Worm (Caenorhabditis elegans): ENCODE measurements around the gene T09B9.1.

DNA sequence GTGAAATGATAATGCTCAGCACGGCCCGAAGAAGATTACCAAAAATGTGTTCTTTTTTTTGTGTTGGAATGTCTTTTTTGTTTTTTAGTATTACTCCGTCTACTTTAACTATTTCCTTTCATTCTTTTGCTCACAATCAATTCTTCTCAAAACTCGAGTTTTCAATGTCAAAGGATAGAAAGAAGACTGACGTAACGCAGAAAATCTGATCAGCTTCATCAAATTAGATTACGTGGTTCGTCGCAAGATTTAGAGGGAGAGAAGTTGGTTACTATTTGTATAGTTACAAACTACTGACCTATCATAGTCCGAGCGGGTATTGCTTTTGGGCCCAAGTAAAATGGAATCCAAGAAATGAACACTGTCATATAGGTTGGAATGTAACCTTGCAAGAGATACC lies 46.5 kb downstream of the T09B9.1 start:
- TF ChIP-seq T07F8.4 (tag; optimal IDR thresholded peaks at IDR 0.05), result no peak
- no peak for TF ChIP-seq ama-1 (optimal IDR thresholded peaks at IDR 0.05)
- TF ChIP-seq ama-1 (GFP tag; optimal IDR thresholded peaks at IDR 0.05), result no peak
- no peak for TF ChIP-seq hrde-1 (tag; optimal IDR thresholded peaks at IDR 0.05; ENCODE audit: borderline replicate concordance)

Data from whole organism, young adult.